Fruit fly (Drosophila melanogaster) whole organism, wandering third instar larva: Measurements from ENCODE around the gene CHES-1-like.

Source experiments
- Abd-B ChIP-seq: fragments of >200 bp; optimal IDR thresholded peaks from 2 replicates; lab custom pipeline; 2017; ENCODE audit warnings: missing biosample characterization, missing genetic modification characterization
- CG32264 ChIP-seq: fragments of 200-800 bp; sonication (Bioruptor generic); optimal IDR thresholded peaks from 2 replicates; lab custom pipeline; 2016; ENCODE audit warnings: missing biosample characterization, missing genetic modification characterization
- CG9705 ChIP-seq: fragments of 200-800 bp; sonication (Bioruptor generic); optimal IDR thresholded peaks from 2 replicates; lab custom pipeline; 2018; ENCODE audit warnings: missing biosample characterization, mild to moderate bottlenecking, missing genetic modification characterization
- CrebA ChIP-seq: fragments of 200-800 bp; sonication (Bioruptor generic); optimal IDR thresholded peaks from 2 replicates; lab custom pipeline; 2016; ENCODE audit warnings: missing biosample characterization, mild to moderate bottlenecking, missing genetic modification characterization, borderline replicate concordance
- Dfd ChIP-seq: fragments of >200 bp; optimal IDR thresholded peaks from 2 replicates; lab custom pipeline; 2017; ENCODE audit warnings: missing biosample characterization, missing genetic modification characterization
- Dif ChIP-seq: fragments of 200-275, 200-300 bp; sonication (Bioruptor generic); optimal IDR thresholded peaks from 2 replicates; lab custom pipeline; 2018; ENCODE audit warnings: missing biosample characterization, missing genetic modification characterization; ENCODE audit not compliant: partially characterized antibody
- GATAd ChIP-seq: sonication (Bioruptor generic); optimal IDR thresholded peaks from 2 replicates; lab custom pipeline; 2016; ENCODE audit warnings: missing biosample characterization, missing genetic modification characterization
- HLH106 ChIP-seq: fragments of 200-800 bp; optimal IDR thresholded peaks from 3 replicates; lab custom pipeline; 2019; ENCODE audit warnings: missing biosample characterization, mild to moderate bottlenecking, missing genetic modification characterization, moderate library complexity
- Hnf4 ChIP-seq: fragments of 200-800 bp; sonication (Bioruptor generic); optimal IDR thresholded peaks from 2 replicates; lab custom pipeline; 2016; ENCODE audit warnings: missing biosample characterization, mild to moderate bottlenecking, missing genetic modification characterization
- Hr78 ChIP-seq: fragments of >200 bp; optimal IDR thresholded peaks from 2 replicates; lab custom pipeline; 2017; ENCODE audit warnings: missing biosample characterization, missing genetic modification characterization
- Hr83 ChIP-seq: fragments of 200-300 bp; sonication (Bioruptor generic); optimal IDR thresholded peaks from 2 replicates; lab custom pipeline; 2016; ENCODE audit warnings: missing biosample characterization, mild to moderate bottlenecking, missing genetic modification characterization, moderate library complexity; ENCODE audit not compliant: poor library complexity, severe bottlenecking
- Jra ChIP-seq: sonication (Bioruptor generic); optimal IDR thresholded peaks from 2 replicates; lab custom pipeline; 2016; ENCODE audit warnings: missing biosample characterization, missing genetic modification characterization
- Mio ChIP-seq: sonication (Bioruptor generic); optimal IDR thresholded peaks from 2 replicates; lab custom pipeline; 2016; ENCODE audit warnings: missing biosample characterization, missing genetic modification characterization
- Myc ChIP-seq: fragments of >200 bp; optimal IDR thresholded peaks from 2 replicates; lab custom pipeline; 2017
- N ChIP-seq: fragments of >200 bp; optimal IDR thresholded peaks from 2 replicates; lab custom pipeline; 2018; ENCODE audit warnings: missing biosample characterization, missing external identifiers, missing genetic modification characterization
- OdsH ChIP-seq: fragments of 200-800 bp; sonication (Bioruptor generic); optimal IDR thresholded peaks from 2 replicates; lab custom pipeline; 2016; ENCODE audit warnings: missing biosample characterization, mild to moderate bottlenecking, missing genetic modification characterization
- Rel ChIP-seq, 2 experiments: fragments of 200-800 bp; sonication (Bioruptor generic) in 1 of 2; optimal IDR thresholded peaks; 2 replicates in 1 of 2; 3 replicates in 1 of 2; lab custom pipeline; 2016 to 2019; ENCODE audit warnings: mild to moderate bottlenecking in 2 of 2, missing biosample characterization in 2 of 2, missing genetic modification characterization in 2 of 2, moderate library complexity in 1 of 2
- Sp1 ChIP-seq: fragments of 200-800 bp; sonication (Bioruptor generic); optimal IDR thresholded peaks from 3 replicates; lab custom pipeline; 2019; ENCODE audit warnings: missing biosample characterization, mild to moderate bottlenecking, missing genetic modification characterization, moderate library complexity
- Vsx2 ChIP-seq: fragments of 200-300, 225-300 bp; sonication (Bioruptor generic); optimal IDR thresholded peaks from 2 replicates; lab custom pipeline; 2018; ENCODE audit warnings: missing biosample characterization, missing genetic modification characterization; ENCODE audit not compliant: partially characterized antibody
- br ChIP-seq: fragments of 200-800 bp; sonication (Bioruptor generic); optimal IDR thresholded peaks from 2 replicates; lab custom pipeline; 2016; ENCODE audit warnings: missing biosample characterization, missing genetic modification characterization
- brk ChIP-seq: fragments of 200-800 bp; sonication (Bioruptor generic); optimal IDR thresholded peaks from 2 replicates; lab custom pipeline; 2016; ENCODE audit warnings: missing biosample characterization, mild to moderate bottlenecking, missing genetic modification characterization
- dl ChIP-seq, 2 experiments: fragments of 175-275, 200-275 bp in 1 of 2; fragments of 200-275 bp in 1 of 2; sonication (Bioruptor generic); optimal IDR thresholded peaks; lab custom pipeline; 2018; ENCODE audit warnings: mild to moderate bottlenecking in 2 of 2, missing biosample characterization in 2 of 2, missing genetic modification characterization in 2 of 2, moderate library complexity in 2 of 2; ENCODE audit not compliant: partially characterized antibody in 2 of 2, insufficient read depth in 1 of 2
- dmrt93B ChIP-seq: fragments of 200-800 bp; sonication (Bioruptor generic); optimal IDR thresholded peaks from 2 replicates; lab custom pipeline; 2018; ENCODE audit warnings: missing biosample characterization, mild to moderate bottlenecking, missing genetic modification characterization
- ey ChIP-seq: fragments of 200-800 bp; sonication (Bioruptor generic); optimal IDR thresholded peaks from 2 replicates; lab custom pipeline; 2016; ENCODE audit warnings: missing biosample characterization, missing genetic modification characterization
- foxo ChIP-seq, 2 experiments: fragments of 200-800 bp; sonication (Bioruptor generic); optimal IDR thresholded peaks; 2 replicates in 1 of 2; 3 replicates in 1 of 2; lab custom pipeline; 2016 to 2017; ENCODE audit warnings: missing biosample characterization in 2 of 2, missing genetic modification characterization in 2 of 2
- fru ChIP-seq: fragments of 200-800 bp; sonication (Bioruptor generic); optimal IDR thresholded peaks from 3 replicates; lab custom pipeline; 2016; ENCODE audit warnings: missing biosample characterization, mild to moderate bottlenecking, missing genetic modification characterization
- h ChIP-seq: fragments of 200-800 bp; sonication (Bioruptor generic); optimal IDR thresholded peaks from 3 replicates; lab custom pipeline; 2016; ENCODE audit warnings: missing biosample characterization, mild to moderate bottlenecking, missing genetic modification characterization
- jim ChIP-seq: fragments of 175-275, 200-325 bp; sonication (Bioruptor generic); optimal IDR thresholded peaks from 2 replicates; lab custom pipeline; 2016; ENCODE audit warnings: missing biosample characterization, mild to moderate bottlenecking, missing genetic modification characterization
- lola ChIP-seq: fragments of >200 bp; optimal IDR thresholded peaks from 2 replicates; lab custom pipeline; 2017; ENCODE audit warnings: missing biosample characterization, missing genetic modification characterization
- pan ChIP-seq: fragments of >200 bp; optimal IDR thresholded peaks from 2 replicates; lab custom pipeline; 2017
- psq ChIP-seq: fragments of 200-800 bp; sonication (Bioruptor generic); optimal IDR thresholded peaks from 3 replicates; lab custom pipeline; 2017; ENCODE audit warnings: missing biosample characterization, mild to moderate bottlenecking, missing genetic modification characterization, moderate library complexity
- rgr ChIP-seq: fragments of 200-800 bp; sonication (Bioruptor generic); optimal IDR thresholded peaks from 3 replicates; lab custom pipeline; 2016; ENCODE audit warnings: missing biosample characterization, mild to moderate bottlenecking, missing genetic modification characterization
- sage ChIP-seq: fragments of 200-800 bp; sonication (Bioruptor generic); optimal IDR thresholded peaks from 2 replicates; lab custom pipeline; 2016; ENCODE audit warnings: missing biosample characterization, mild to moderate bottlenecking, missing genetic modification characterization
- sv ChIP-seq: fragments of 200-800 bp; sonication (Bioruptor generic); optimal IDR thresholded peaks from 3 replicates; lab custom pipeline; 2016; ENCODE audit warnings: missing biosample characterization, missing genetic modification characterization
- tai ChIP-seq: sonication (Bioruptor generic); optimal IDR thresholded peaks from 2 replicates; lab custom pipeline; 2016; ENCODE audit warnings: missing biosample characterization, missing genetic modification characterization
- usp ChIP-seq: fragments of >200 bp; optimal IDR thresholded peaks from 2 replicates; lab custom pipeline; 2017; ENCODE audit warnings: missing biosample characterization, missing genetic modification characterization
- woc ChIP-seq: sonication (Bioruptor generic); optimal IDR thresholded peaks from 2 replicates; lab custom pipeline; 2016; ENCODE audit warnings: missing biosample characterization, mild to moderate bottlenecking, missing genetic modification characterization

Gene CHES-1-like

DNA sequence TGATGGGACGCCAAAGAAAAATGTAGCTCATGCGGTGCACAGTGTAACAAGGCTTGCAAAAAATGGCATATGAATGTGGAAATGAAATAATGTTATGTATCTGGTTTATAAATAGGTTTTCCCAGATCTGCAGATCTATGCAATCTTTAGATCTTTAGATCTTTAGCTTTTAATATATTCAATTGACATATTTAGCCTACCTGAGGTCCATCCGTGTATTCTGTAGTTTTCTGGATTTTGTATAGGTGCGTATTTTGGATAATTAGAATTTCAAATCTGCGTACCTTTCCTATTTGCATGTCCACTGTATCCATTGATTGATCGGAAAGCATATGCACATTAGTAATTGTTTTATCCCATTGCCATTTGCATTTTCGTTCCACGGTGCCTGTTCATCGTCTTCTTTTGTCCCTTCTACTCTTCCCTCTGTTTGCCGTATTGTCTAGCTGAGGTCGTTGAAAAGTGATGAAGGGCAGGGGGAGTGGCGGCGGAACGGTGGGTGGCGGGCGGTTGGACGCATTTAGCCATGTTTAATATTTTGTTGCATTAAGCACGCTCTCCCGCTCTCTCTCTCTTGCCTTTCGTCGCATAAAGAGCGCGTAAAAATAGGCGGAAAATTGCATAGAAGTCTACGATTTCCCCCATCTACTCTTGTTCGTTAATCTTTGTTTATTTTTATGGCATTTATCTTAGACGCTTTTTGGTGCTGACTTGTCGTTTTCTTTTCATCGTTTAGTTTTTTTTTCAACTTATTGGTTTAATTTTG, at the start of gene CHES-1-like:
Gene CHES-1-like (minus strand): TSS at position 444 of the 766 bp plus-strand sequence.
- peak; percentile 19 to 85 for TF ChIP-seq foxo (GFP tag; optimal IDR thresholded peaks at IDR 0.05; lab: Kevin White, UChicago)
- no peak for TF ChIP-seq jim
- peak; percentile 56 for TF ChIP-seq Jra (GFP tag; lab: Kevin White, UChicago)
- TF ChIP-seq CG32264 (GFP tag; lab: Kevin White, UChicago): peak; percentile 19
- peak; percentile 86 for TF ChIP-seq br (GFP tag; lab: Kevin White, UChicago)
- TF ChIP-seq pan: no peak
- TF ChIP-seq rgr (GFP tag; lab: Kevin White, UChicago): peak; percentile 78
- TF ChIP-seq ey (GFP tag; lab: Kevin White, UChicago): peak; percentile 85
- peak; percentile 91 for TF ChIP-seq fru (GFP tag; lab: Kevin White, UChicago)
- TF ChIP-seq HLH106 (tag; lab: Kevin White, UChicago): peak; percentile 73
- TF ChIP-seq sage (GFP tag; lab: Kevin White, UChicago): no peak
- no peak for TF ChIP-seq dl (GFP tag; optimal IDR thresholded peaks at IDR 0.05; lab: Kevin White, UChicago; ENCODE audit: insufficient read depth in 1 of 2, partially characterized antibody in 2 of 2)
- TF ChIP-seq Abd-B (GFP tag; lab: Kevin White, UChicago): no peak
- TF ChIP-seq dmrt93B: peak; percentile 74
- peak; percentile 49 for TF ChIP-seq tai
- no peak for TF ChIP-seq lola (GFP tag; lab: Kevin White, UChicago)
- peak; percentile 54 for TF ChIP-seq CG9705 (GFP tag; lab: Kevin White, UChicago)
- no peak for TF ChIP-seq usp (GFP tag; lab: Kevin White, UChicago)
- no peak for TF ChIP-seq brk (GFP tag; lab: Kevin White, UChicago)
- TF ChIP-seq sv (GFP tag; lab: Kevin White, UChicago): peak; percentile 94
- no peak for TF ChIP-seq Vsx2 (GFP tag; lab: Kevin White, UChicago)
- TF ChIP-seq Hnf4 (GFP tag; lab: Kevin White, UChicago): peak; percentile 58
- TF ChIP-seq CrebA (GFP tag; lab: Kevin White, UChicago): no peak
- no peak for TF ChIP-seq Dfd
- peak; percentile 75 for TF ChIP-seq OdsH
- no peak for TF ChIP-seq Hr78 (GFP tag; lab: Kevin White, UChicago)
- no peak for TF ChIP-seq Mio (GFP tag; lab: Kevin White, UChicago)
- no peak for TF ChIP-seq GATAd (GFP tag; lab: Kevin White, UChicago)
- TF ChIP-seq Dif: peak; percentile 36
- peak; percentile 82 for TF ChIP-seq h (GFP tag; lab: Kevin White, UChicago)
- TF ChIP-seq Rel (GFP tag; optimal IDR thresholded peaks at IDR 0.05; lab: Kevin White, UChicago): peak; percentile 53
- peak; percentile 10 for TF ChIP-seq Rel (tag; optimal IDR thresholded peaks at IDR 0.05; lab: Kevin White, UChicago)
- peak; percentile 77 for TF ChIP-seq Sp1 (GFP tag; lab: Kevin White, UChicago)
- peak; percentile 67 for TF ChIP-seq woc (GFP tag; lab: Kevin White, UChicago)
- TF ChIP-seq psq: peak; percentile 88
- no peak for TF ChIP-seq Myc

dm6 chrX:7746342-7746741, 37.2 kb upstream of the CHES-1-like start:
- TF ChIP-seq rgr (GFP tag; lab: Kevin White, UChicago) (no peak), Dfd (peak; percentile 96), br (GFP tag; lab: Kevin White, UChicago) (no peak)

dm6 chrX:7744036-7744435, 34.9 kb upstream of the CHES-1-like start:
- no peak for TF ChIP-seq CG32264 (GFP tag; lab: Kevin White, UChicago)
- no peak for TF ChIP-seq jim
- TF ChIP-seq sage (GFP tag; lab: Kevin White, UChicago): no peak
- TF ChIP-seq Mio (GFP tag; lab: Kevin White, UChicago): no peak
- no peak for TF ChIP-seq GATAd (GFP tag; lab: Kevin White, UChicago)
- no peak for TF ChIP-seq woc (GFP tag; lab: Kevin White, UChicago)
- no peak for TF ChIP-seq HLH106 (tag; lab: Kevin White, UChicago)
- no peak for TF ChIP-seq N (GFP tag; lab: Kevin White, UChicago)
- TF ChIP-seq CG9705 (GFP tag; lab: Kevin White, UChicago): no peak
- no peak for TF ChIP-seq dl (GFP tag; optimal IDR thresholded peaks at IDR 0.05; lab: Kevin White, UChicago; ENCODE audit: insufficient read depth in 1 of 2, partially characterized antibody in 2 of 2)
- TF ChIP-seq fru (GFP tag; lab: Kevin White, UChicago): no peak
- no peak for TF ChIP-seq brk (GFP tag; lab: Kevin White, UChicago)
- TF ChIP-seq rgr (GFP tag; lab: Kevin White, UChicago): no peak
- no peak for TF ChIP-seq ey (GFP tag; lab: Kevin White, UChicago)
- no peak for TF ChIP-seq Hnf4 (GFP tag; lab: Kevin White, UChicago)
- TF ChIP-seq sv (GFP tag; lab: Kevin White, UChicago): no peak
- TF ChIP-seq Hr83 (GFP tag; lab: Kevin White, UChicago): no peak
- no peak for TF ChIP-seq Dif
- TF ChIP-seq dmrt93B: no peak
- TF ChIP-seq, all 38 proteins: peak for 0
